Fruit fly (Drosophila melanogaster) whole organism, embryonic: ENCODE measurements around the gene Rtnl1.
A peak's percentile ranks its signal among the peaks of the same experiment; 100 is the strongest.

Experiments used
- CG1529 ChIP-seq: fragments of 200-800 bp; sonication (Bioruptor generic); optimal IDR thresholded peaks from 3 replicates; lab custom pipeline; 2018; ENCODE audit warnings: missing biosample characterization, missing genetic modification characterization
- CG15514 ChIP-seq: fragments of 200-800 bp; sonication (Bioruptor generic); optimal IDR thresholded peaks from 3 replicates; lab custom pipeline; 2017; ENCODE audit warnings: missing biosample characterization, missing genetic modification characterization, mild to moderate bottlenecking, moderate library complexity, missing genetic modification reagents
- CG1602 ChIP-seq: fragments of 200-800 bp; sonication (Bioruptor generic); optimal IDR thresholded peaks from 3 replicates; lab custom pipeline; 2016; ENCODE audit warnings: missing biosample characterization, missing genetic modification characterization
- CG1647 ChIP-seq: fragments of 200-800 bp; sonication (Bioruptor generic); optimal IDR thresholded peaks from 3 replicates; lab custom pipeline; 2016; ENCODE audit warnings: missing biosample characterization, missing genetic modification characterization
- CG17912 ChIP-seq: fragments of 200-800 bp; sonication (Bioruptor generic); optimal IDR thresholded peaks from 2 replicates; lab custom pipeline; 2018; ENCODE audit warnings: missing biosample characterization, mild to moderate bottlenecking, missing genetic modification characterization
- CG18619 ChIP-seq: fragments of 200-800 bp; sonication (Bioruptor generic); optimal IDR thresholded peaks from 3 replicates; lab custom pipeline; 2017; ENCODE audit warnings: missing biosample characterization, mild to moderate bottlenecking, missing genetic modification characterization
- CG18764 ChIP-seq: fragments of 200-800 bp; sonication (Bioruptor generic); optimal IDR thresholded peaks from 3 replicates; lab custom pipeline; 2016; ENCODE audit warnings: missing biosample characterization, missing genetic modification characterization
- CG3281 ChIP-seq: fragments of 200-800 bp; sonication (Bioruptor generic); optimal IDR thresholded peaks from 3 replicates; lab custom pipeline; 2017; ENCODE audit warnings: missing biosample characterization, mild to moderate bottlenecking, missing genetic modification characterization
- CG6654 ChIP-seq: fragments of 200-800 bp; sonication (Bioruptor generic); optimal IDR thresholded peaks from 2 replicates; lab custom pipeline; 2017; ENCODE audit warnings: missing biosample characterization, mild to moderate bottlenecking, missing genetic modification characterization
- CG7839 ChIP-seq: fragments of 200-800 bp; sonication (Bioruptor generic); optimal IDR thresholded peaks from 3 replicates; lab custom pipeline; 2018; ENCODE audit warnings: missing biosample characterization, mild to moderate bottlenecking, missing genetic modification characterization, moderate library complexity
- CG8359 ChIP-seq: fragments of 200-800 bp; sonication (Bioruptor generic); optimal IDR thresholded peaks from 2 replicates; lab custom pipeline; 2017; ENCODE audit warnings: missing biosample characterization, mild to moderate bottlenecking, missing genetic modification characterization, borderline replicate concordance
- CG9437 ChIP-seq: fragments of 200-800 bp; sonication (Bioruptor generic); optimal IDR thresholded peaks from 2 replicates; lab custom pipeline; 2018; ENCODE audit warnings: missing biosample characterization, mild to moderate bottlenecking, missing genetic modification characterization
- CrebB ChIP-seq: fragments of 200-800 bp; sonication (Bioruptor generic); optimal IDR thresholded peaks from 3 replicates; lab custom pipeline; 2018; ENCODE audit warnings: missing biosample characterization, mild to moderate bottlenecking, missing genetic modification characterization
- D19B ChIP-seq: fragments of 200-800 bp; sonication (Bioruptor generic); optimal IDR thresholded peaks from 2 replicates; lab custom pipeline; 2017; ENCODE audit warnings: missing biosample characterization, mild to moderate bottlenecking, missing genetic modification characterization
- Dip2 ChIP-seq: fragments of 200-800 bp; sonication (Bioruptor generic); IDR thresholded peaks from 2 replicates; pipeline ENCODE4 v1.3.6; 2022; ENCODE audit warnings: missing biosample characterization, missing genetic modification characterization
- E2f2 ChIP-seq: fragments of 200-800 bp; sonication (Bioruptor generic); IDR thresholded peaks from 2 replicates; pipeline ENCODE4 v1.3.6; 2022; ENCODE audit warnings: missing biosample characterization, missing genetic modification characterization
- Eip74EF ChIP-seq, 2 experiments: fragments of 200-800 bp in 1 of 2; fragments of >200 bp in 1 of 2; sonication (Bioruptor generic) in 1 of 2; optimal IDR thresholded peaks; 2 replicates each; lab custom pipeline; 2017 to 2019; ENCODE audit warnings: missing biosample characterization in 2 of 2, missing genetic modification characterization in 2 of 2, mild to moderate bottlenecking in 1 of 2, moderate library complexity in 1 of 2
- Gsc ChIP-seq: fragments of 200-800 bp; sonication (Bioruptor generic); IDR thresholded peaks from 2 replicates; pipeline ENCODE4 v1.3.6; 2022; ENCODE audit warnings: missing biosample characterization, missing genetic modification characterization
- Gug ChIP-seq: fragments of 200-800 bp; sonication (Bioruptor generic); IDR thresholded peaks from 4 replicates; pipeline ENCODE4 v1.3.6; 2022; ENCODE audit warnings: missing biosample characterization, missing genetic modification characterization
- HLH54F ChIP-seq: fragments of 200-800 bp; sonication (Bioruptor generic); optimal IDR thresholded peaks from 3 replicates; lab custom pipeline; 2016; ENCODE audit warnings: missing biosample characterization, missing genetic modification characterization
- HLHmδ ChIP-seq: fragments of 200-800 bp; sonication (Bioruptor generic); optimal IDR thresholded peaks from 2 replicates; lab custom pipeline; 2018; ENCODE audit warnings: missing biosample characterization, mild to moderate bottlenecking, missing genetic modification characterization, moderate library complexity
- Hand ChIP-seq: fragments of 200-800 bp; sonication (Bioruptor generic); optimal IDR thresholded peaks from 2 replicates; lab custom pipeline; 2017; ENCODE audit warnings: mild to moderate bottlenecking, missing biosample characterization, missing genetic modification reagents, missing genetic modification characterization
- Hmr ChIP-seq: fragments of 200-800 bp; sonication (Bioruptor generic); optimal IDR thresholded peaks from 3 replicates; lab custom pipeline; 2017; ENCODE audit warnings: mild to moderate bottlenecking, missing biosample characterization, missing genetic modification reagents, missing genetic modification characterization
- Jarid2 ChIP-seq: fragments of 200-800 bp; sonication (Bioruptor generic); optimal IDR thresholded peaks from 3 replicates; lab custom pipeline; 2017; ENCODE audit warnings: mild to moderate bottlenecking, missing biosample characterization, missing genetic modification reagents, missing genetic modification characterization
- Mad ChIP-seq: fragments of 200-800 bp; sonication (Bioruptor generic); optimal IDR thresholded peaks from 2 replicates; lab custom pipeline; 2016; ENCODE audit warnings: missing biosample characterization, missing genetic modification characterization
- NC2β ChIP-seq: fragments of 200-800 bp; sonication (Bioruptor generic); optimal IDR thresholded peaks from 2 replicates; lab custom pipeline; 2016; ENCODE audit warnings: missing biosample characterization, missing genetic modification characterization
- Nf-YC ChIP-seq: fragments of 200-800 bp; optimal IDR thresholded peaks from 3 replicates; lab custom pipeline; 2019; ENCODE audit warnings: missing biosample characterization, mild to moderate bottlenecking, missing genetic modification characterization, moderate library complexity
- NfI ChIP-seq: fragments of 200-800 bp; sonication (Bioruptor generic); optimal IDR thresholded peaks from 3 replicates; lab custom pipeline; 2018; ENCODE audit warnings: missing biosample characterization, mild to moderate bottlenecking, missing genetic modification characterization, moderate library complexity
- Ptx1 ChIP-seq: fragments of 200-800 bp; sonication (Bioruptor generic); IDR thresholded peaks from 2 replicates; pipeline ENCODE4 v1.3.6; 2022; ENCODE audit warnings: missing biosample characterization, missing genetic modification characterization
- Rfx ChIP-seq: fragments of 200-800 bp; sonication (Bioruptor generic); IDR thresholded peaks from 2 replicates; pipeline ENCODE4 v1.3.6; 2022; ENCODE audit warnings: missing biosample characterization, missing genetic modification characterization
- abd-A ChIP-seq: fragments of 200-800 bp; sonication (Bioruptor generic); optimal IDR thresholded peaks from 3 replicates; lab custom pipeline; 2019; ENCODE audit warnings: missing biosample characterization, mild to moderate bottlenecking, missing genetic modification characterization, moderate library complexity
- ara ChIP-seq: fragments of 200-800 bp; sonication (Bioruptor generic); IDR thresholded peaks from 2 replicates; pipeline ENCODE4 v1.3.6; 2022; ENCODE audit warnings: missing biosample characterization, missing genetic modification characterization
- disco-r ChIP-seq: fragments of 200-800 bp; sonication (Bioruptor generic); optimal IDR thresholded peaks from 2 replicates; lab custom pipeline; 2016; ENCODE audit warnings: missing biosample characterization, missing genetic modification characterization
- dmrt99B ChIP-seq: fragments of 200-800 bp; sonication (Bioruptor generic); optimal IDR thresholded peaks from 2 replicates; lab custom pipeline; 2018; ENCODE audit warnings: missing biosample characterization, mild to moderate bottlenecking, missing genetic modification characterization, moderate library complexity
- ems ChIP-seq: fragments of 200-800 bp; sonication (Bioruptor generic); optimal IDR thresholded peaks from 3 replicates; lab custom pipeline; 2016; ENCODE audit warnings: missing biosample characterization, missing genetic modification characterization
- esg ChIP-seq: fragments of 200-800 bp; sonication (Bioruptor generic); conservative IDR thresholded peaks from 2 replicates; pipeline ENCODE4 v1.3.6; 2022; ENCODE audit warnings: missing biosample characterization, missing genetic modification characterization
- grau ChIP-seq: fragments of 200-800 bp; optimal IDR thresholded peaks from 3 replicates; lab custom pipeline; 2019; ENCODE audit warnings: missing biosample characterization, mild to moderate bottlenecking, missing genetic modification characterization, moderate library complexity
- gsb ChIP-seq: fragments of 200-800 bp; sonication (Bioruptor generic); IDR thresholded peaks from 2 replicates; pipeline ENCODE4 v1.3.6; 2022; ENCODE audit warnings: missing biosample characterization, missing genetic modification characterization
- hb ChIP-seq: fragments of 200-800 bp; sonication (Bioruptor generic); IDR thresholded peaks from 3 replicates; pipeline ENCODE4 v1.3.6; 2022; ENCODE audit warnings: missing biosample characterization, missing genetic modification characterization; ENCODE audit not compliant: partially characterized antibody
- inv ChIP-seq: fragments of 200-800 bp; sonication (Bioruptor generic); IDR thresholded peaks from 2 replicates; pipeline ENCODE4 v1.3.6; 2022; ENCODE audit warnings: missing biosample characterization, missing genetic modification characterization; ENCODE audit not compliant: partially characterized antibody
- kah ChIP-seq: fragments of 200-800 bp; sonication (Bioruptor generic); optimal IDR thresholded peaks from 2 replicates; lab custom pipeline; 2018; ENCODE audit warnings: missing biosample characterization, mild to moderate bottlenecking, missing genetic modification characterization
- kay ChIP-seq: fragments of 200-800 bp; sonication (Bioruptor generic); optimal IDR thresholded peaks from 2 replicates; lab custom pipeline; 2016; ENCODE audit warnings: missing biosample characterization, missing genetic modification characterization
- lab ChIP-seq: fragments of 200-800 bp; sonication (Bioruptor generic); optimal IDR thresholded peaks from 3 replicates; lab custom pipeline; 2017; ENCODE audit warnings: missing biosample characterization, missing genetic modification characterization, mild to moderate bottlenecking, moderate library complexity, missing genetic modification reagents
- pb ChIP-seq: fragments of 200-800 bp; sonication (Bioruptor generic); optimal IDR thresholded peaks from 3 replicates; lab custom pipeline; 2016; ENCODE audit warnings: missing biosample characterization, missing genetic modification characterization
- pfk ChIP-seq: fragments of 200-800 bp; sonication (Bioruptor generic); optimal IDR thresholded peaks from 2 replicates; lab custom pipeline; 2018; ENCODE audit warnings: missing biosample characterization, mild to moderate bottlenecking, missing genetic modification characterization, moderate library complexity
- slbo ChIP-seq: fragments of 200-800 bp; sonication (Bioruptor generic); IDR thresholded peaks from 2 replicates; pipeline ENCODE4 v1.3.6; 2022; ENCODE audit warnings: missing biosample characterization, missing genetic modification characterization
- vfl ChIP-seq: fragments of 200-800 bp; sonication (Bioruptor generic); optimal IDR thresholded peaks from 2 replicates; lab custom pipeline; 2016; ENCODE audit warnings: missing biosample characterization, missing genetic modification characterization
- yki ChIP-seq: fragments of >200 bp; optimal IDR thresholded peaks from 3 replicates; lab custom pipeline; 2018

Rtnl1 gene

dm6 chr2L:5052367-5052914 is 42.9 kb upstream of the Rtnl1 start, which contains the start of gene senju (continued):
- TF ChIP-seq ems (GFP tag; lab: Kevin White, UChicago): peak; percentile 80
- TF ChIP-seq Jarid2 (GFP tag; lab: Kevin White, UChicago): peak; percentile 56
- no peak for TF ChIP-seq yki
- peak; percentile 81 for TF ChIP-seq HLH54F
- TF ChIP-seq Hmr (GFP tag; lab: Kevin White, UChicago): peak; percentile 91
- TF ChIP-seq grau (tag; lab: Kevin White, UChicago): peak; percentile 77
- TF ChIP-seq Gsc (GFP tag; lab: Robert Waterston, UW): no peak
- TF ChIP-seq hb: no peak
- TF ChIP-seq esg (GFP tag; lab: Robert Waterston, UW): peak; percentile 67
- peak; percentile 71 for TF ChIP-seq D19B (GFP tag; lab: Kevin White, UChicago)
- peak; percentile 79 for TF ChIP-seq CG17912 (GFP tag; lab: Kevin White, UChicago)
- TF ChIP-seq Hand (GFP tag; lab: Kevin White, UChicago): peak; percentile 82
- TF ChIP-seq NC2β: peak; percentile 82
- TF ChIP-seq kay: peak; percentile 70
- peak; percentile 60 for TF ChIP-seq CG6654 (GFP tag; lab: Kevin White, UChicago)
- TF ChIP-seq CG15514 (GFP tag; lab: Kevin White, UChicago): peak; percentile 88
- no peak for TF ChIP-seq Dip2 (GFP tag; lab: Robert Waterston, UW)
- TF ChIP-seq ara: peak; percentile 79
- peak; percentile 79 for TF ChIP-seq NfI (GFP tag; lab: Kevin White, UChicago)
- TF ChIP-seq inv (GFP tag; lab: Robert Waterston, UW): no peak; the same call in 1 of the 2 replicates
- TF ChIP-seq CG1602: peak; percentile 69
- peak; percentile 21 for TF ChIP-seq kah (GFP tag; lab: Kevin White, UChicago)
- peak; percentile 70 for TF ChIP-seq CG9437 (GFP tag; lab: Kevin White, UChicago)
- TF ChIP-seq Gug (GFP tag; lab: Robert Waterston, UW): peak; percentile 81
- peak; percentile 78 for TF ChIP-seq dmrt99B (tag; lab: Kevin White, UChicago)
- peak; percentile 84 for TF ChIP-seq Ptx1 (GFP tag; lab: Robert Waterston, UW)
- peak; percentile 72 for TF ChIP-seq CG1529 (GFP tag; lab: Kevin White, UChicago)
- TF ChIP-seq HLHmδ: peak; percentile 76
- TF ChIP-seq Nf-YC (tag; lab: Kevin White, UChicago): peak; percentile 73
- peak; percentile 83 for TF ChIP-seq slbo
- peak; percentile 79 for TF ChIP-seq CG7839 (tag; lab: Kevin White, UChicago)
- TF ChIP-seq pfk (GFP tag; lab: Kevin White, UChicago): peak; percentile 75
- peak; percentile 68 for TF ChIP-seq abd-A (tag; lab: Kevin White, UChicago)
- TF ChIP-seq disco-r (GFP tag; lab: Kevin White, UChicago): peak; percentile 64
- TF ChIP-seq pb (GFP tag; lab: Kevin White, UChicago): peak; percentile 79
- peak; percentile 63 for TF ChIP-seq CG8359 (GFP tag; lab: Kevin White, UChicago)
- TF ChIP-seq Rfx: peak; percentile 86
- peak; percentile 83 for TF ChIP-seq Mad (GFP tag; lab: Kevin White, UChicago)
- TF ChIP-seq E2f2: peak; percentile 55; the same call in 1 of the 2 replicates
- TF ChIP-seq CG18619 (GFP tag; lab: Kevin White, UChicago): peak; percentile 87
- peak; percentile 45 for TF ChIP-seq CG1647 (GFP tag; lab: Kevin White, UChicago)
- peak in 1 of 2 experiments; percentile 80 for TF ChIP-seq Eip74EF (GFP tag; optimal IDR thresholded peaks at IDR 0.05; lab: Kevin White, UChicago)
- TF ChIP-seq CG3281 (GFP tag; lab: Kevin White, UChicago): peak; percentile 78
- TF ChIP-seq gsb (GFP tag; lab: Robert Waterston, UW): no peak; the same call in none of the 2 replicates
- TF ChIP-seq CrebB: peak; percentile 69
- peak; percentile 82 for TF ChIP-seq vfl (GFP tag; lab: Kevin White, UChicago)
- peak; percentile 91 for TF ChIP-seq lab (GFP tag; lab: Kevin White, UChicago)
- TF ChIP-seq CG18764 (GFP tag; lab: Kevin White, UChicago): peak; percentile 74
